Fruit fly (Drosophila melanogaster): ENCODE results near the gene Ho.

Ho gene

DNA sequence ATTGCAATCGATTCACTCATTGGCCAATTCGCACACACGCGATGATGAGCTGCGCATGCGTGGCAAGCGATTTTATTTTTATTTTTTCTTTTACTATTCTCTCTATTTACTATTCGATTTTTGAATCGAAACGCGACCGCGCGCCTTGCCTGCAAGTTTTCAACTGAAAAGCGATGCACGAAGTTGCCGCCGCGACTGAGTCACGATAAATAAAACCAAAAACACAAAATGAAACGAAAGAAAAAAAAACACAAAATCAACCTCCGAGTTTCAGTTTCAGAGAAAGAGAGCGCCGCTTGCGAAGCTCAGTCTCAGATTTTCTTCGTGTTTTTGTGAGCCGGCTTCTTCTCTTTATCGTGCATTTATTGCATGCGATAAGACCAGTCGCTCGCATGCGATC, 32.7 kb upstream of the Ho start (continued):
- TF ChIP-seq stc (GFP tag; IDR thresholded peaks at IDR 0.05) = no peak
- TF ChIP-seq Trl (optimal IDR thresholded peaks at IDR 0.05) = peak in 1 of 2 experiments; percentile 34
- no peak for TF ChIP-seq Trl (GFP tag; optimal IDR thresholded peaks at IDR 0.05)
- no peak for TF ChIP-seq Xrp1 (GFP tag; IDR thresholded peaks at IDR 0.05)
- TF ChIP-seq hbn (GFP tag; IDR thresholded peaks at IDR 0.05; ENCODE audit: partially characterized antibody) = 0 out of 2 replicates have a peak, but pooled peaks have one; percentile 31
- peak; percentile 71 for TF ChIP-seq CG3163 (GFP tag; optimal IDR thresholded peaks at IDR 0.05)
- no peak for TF ChIP-seq CG8765 (GFP tag; IDR thresholded peaks at IDR 0.05)
- TF ChIP-seq Usf (GFP tag; optimal IDR thresholded peaks at IDR 0.05) = no peak
- no peak for TF ChIP-seq Scr (GFP tag; IDR thresholded peaks at IDR 0.05; ENCODE audit: partially characterized antibody)
- TF ChIP-seq chinmo (GFP tag; IDR thresholded peaks at IDR 0.05; ENCODE audit: partially characterized antibody) = 0 out of 4 replicates have a peak, but pooled peaks have one; percentile 74
- TF ChIP-seq CG34422 (GFP tag; IDR thresholded peaks at IDR 0.05) = peak; percentile 51; the same call in 1 of the 3 replicates
- no peak for TF ChIP-seq sna (GFP tag; IDR thresholded peaks at IDR 0.05; ENCODE audit: partially characterized antibody)
- no peak for TF ChIP-seq stwl (tag; optimal IDR thresholded peaks at IDR 0.05)
- no peak for TF ChIP-seq CG4730 (GFP tag; IDR thresholded peaks at IDR 0.05)
- peak in 1 of 2 experiments; percentile 73 for TF ChIP-seq bsh (GFP tag; optimal IDR thresholded peaks at IDR 0.05)
- no peak for TF ChIP-seq jing (GFP tag; optimal IDR thresholded peaks at IDR 0.05)
- TF ChIP-seq CG7745 (tag; optimal IDR thresholded peaks at IDR 0.05) = no peak
- TF ChIP-seq Med (GFP tag) = peak; percentile 49
- no peak for TF ChIP-seq da (GFP tag; optimal IDR thresholded peaks at IDR 0.05)
- 0 out of 3 replicates have a peak, but pooled peaks have one; percentile 42 for TF ChIP-seq CG2199 (GFP tag; IDR thresholded peaks at IDR 0.05)

DNA sequence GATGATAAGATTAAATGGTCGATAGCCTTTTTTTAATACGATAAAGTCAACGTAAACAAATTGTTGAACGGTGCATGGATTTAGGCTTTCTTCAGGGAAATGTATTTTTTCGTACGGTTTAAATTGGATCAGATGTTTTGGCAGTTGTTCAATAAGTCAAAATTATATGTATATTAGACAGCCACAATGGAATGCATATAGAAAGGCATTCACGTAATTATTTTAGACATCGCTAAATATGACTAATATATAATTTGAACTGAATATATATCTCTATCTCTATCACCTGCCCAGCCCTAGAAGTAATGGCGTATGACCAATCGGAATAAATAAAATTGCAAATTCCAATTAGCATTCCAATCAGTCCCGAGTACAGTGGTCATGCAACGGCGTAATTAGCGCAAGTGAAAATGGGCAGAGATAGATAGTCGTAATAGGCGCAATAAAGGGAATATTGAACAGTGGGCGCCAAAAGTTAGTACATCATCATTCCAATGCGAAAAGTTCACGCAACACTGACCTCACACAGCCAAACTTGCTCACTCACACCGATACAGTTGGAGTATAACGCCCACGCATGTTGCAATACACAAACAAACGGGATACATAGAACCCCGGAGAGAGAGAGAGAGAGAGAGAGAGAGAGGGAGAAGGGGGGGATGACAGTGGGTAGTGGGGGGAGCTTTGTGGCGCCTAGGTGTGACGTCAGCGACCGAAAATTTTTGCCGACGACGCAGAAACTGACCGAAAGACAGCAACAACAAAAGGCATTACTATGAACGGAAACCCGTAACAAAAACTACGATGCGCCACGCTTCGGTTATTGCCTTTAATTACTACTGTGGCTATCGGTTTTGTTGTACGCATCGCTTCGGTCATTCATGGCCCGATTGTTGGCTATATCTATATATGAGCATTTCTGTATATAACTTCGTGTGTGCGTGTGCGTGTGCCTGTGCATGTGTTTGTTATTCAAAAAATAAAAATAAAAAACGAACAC, 30.9 kb upstream of the Ho start:
- TF ChIP-seq CG14965 (GFP tag; optimal IDR thresholded peaks at IDR 0.05; ENCODE audit: borderline replicate concordance) (no peak), CG18619 (GFP tag; optimal IDR thresholded peaks at IDR 0.05) (no peak), Med (GFP tag) (peak; percentile 78), p53 (GFP tag; optimal IDR thresholded peaks at IDR 0.05) (no peak), CG7963 (GFP tag; IDR thresholded peaks at IDR 0.05; ENCODE audit: partially characterized antibody) (no peak), bigmax (GFP tag; optimal IDR thresholded peaks at IDR 0.05) (no peak), HmgZ (tag; optimal IDR thresholded peaks at IDR 0.05) (no peak), CG16779 (GFP tag; IDR thresholded peaks at IDR 0.05) (0 out of 2 replicates have a peak, but pooled peaks have one; percentile 31), Drgx (GFP tag; IDR thresholded peaks at IDR 0.05) (peak; percentile 30; the same call in 1 of the 2 replicates), Deaf1 (tag; optimal IDR thresholded peaks at IDR 0.05) (peak; percentile 61), jigr1 (GFP tag; IDR thresholded peaks at IDR 0.05) (no peak), CG4328 (GFP tag; optimal IDR thresholded peaks at IDR 0.05) (no peak), ash1 (GFP tag; optimal IDR thresholded peaks at IDR 0.05) (peak; percentile 25), CG16813 (GFP tag; IDR thresholded peaks at IDR 0.05; ENCODE audit: partially characterized antibody) (no peak), CG12104 (GFP tag; optimal IDR thresholded peaks at IDR 0.05) (no peak), Adf1 (GFP tag; IDR thresholded peaks at IDR 0.05) (no peak), CG13424 (tag; optimal IDR thresholded peaks at IDR 0.05) (no peak), Dp (GFP tag; optimal IDR thresholded peaks at IDR 0.05) (no peak), Ptx1 (GFP tag; IDR thresholded peaks at IDR 0.05) (no peak), CG10565 (GFP tag; optimal IDR thresholded peaks at IDR 0.05) (no peak), pb (GFP tag; optimal IDR thresholded peaks at IDR 0.05) (no peak), CG13775 (GFP tag; optimal IDR thresholded peaks at IDR 0.05) (no peak), disco-r (GFP tag; optimal IDR thresholded peaks at IDR 0.05) (no peak), ems (GFP tag; optimal IDR thresholded peaks at IDR 0.05) (no peak), CG1024 (GFP tag; IDR thresholded peaks at IDR 0.05) (no peak), CG11085 (GFP tag; IDR thresholded peaks at IDR 0.05) (no peak), CG4282 (GFP tag; optimal IDR thresholded peaks at IDR 0.05) (no peak), CG6791 (GFP tag; IDR thresholded peaks at IDR 0.05; ENCODE audit: partially characterized antibody) (no peak), HmgD (GFP tag; optimal IDR thresholded peaks at IDR 0.05) (no peak)
